Fruit fly (Drosophila melanogaster) Kc167 (cell line): Measurements from ENCODE around the gene CG45263.

Experiments used
- Myc ChIP-seq: fragments of >200 bp; optimal IDR thresholded peaks from 2 replicates; lab custom pipeline; 2017; ENCODE audit warnings: missing external identifiers
- Sin3A ChIP-seq: fragments of >200 bp; optimal IDR thresholded peaks from 2 replicates; lab custom pipeline; 2018; ENCODE audit warnings: missing external identifiers
- h ChIP-seq: fragments of >200 bp; optimal IDR thresholded peaks from 3 replicates; lab custom pipeline; 2018; ENCODE audit warnings: missing external identifiers
- insv ChIP-seq: fragments of >200 bp; optimal IDR thresholded peaks from 3 replicates; lab custom pipeline; 2018; ENCODE audit warnings: missing external identifiers
- psq ChIP-seq: fragments of >200 bp; optimal IDR thresholded peaks from 2 replicates; lab custom pipeline; 2017; ENCODE audit warnings: missing external identifiers
- ttk ChIP-seq: sonication (Bioruptor generic); optimal IDR thresholded peaks from 2 replicates; lab custom pipeline; 2017; ENCODE audit warnings: missing external identifiers

The CG45263 gene

dm6 chr3R:8347279-8347678 is 130.1 kb downstream of the CG45263 start, which contains the start of gene CG7352:
Gene CG7352, plus strand, starts transcription at chr3R:8347579.
- TF ChIP-seq psq (lab: Kevin White, UChicago), result no peak
- no peak for TF ChIP-seq Myc
- TF ChIP-seq insv (lab: Kevin White, UChicago), result no peak
- no peak for TF ChIP-seq h
- no peak for TF ChIP-seq Sin3A (lab: Kevin White, UChicago)
- TF ChIP-seq ttk (lab: Kevin White, UChicago), result no peak

- no peak for TF ChIP-seq Sin3A (lab: Kevin White, UChicago)
- TF ChIP-seq h, result no peak
- no peak for TF ChIP-seq psq (lab: Kevin White, UChicago)
- no peak for TF ChIP-seq ttk (lab: Kevin White, UChicago)
- TF ChIP-seq insv (lab: Kevin White, UChicago), result no peak
- no peak for TF ChIP-seq Myc
These were observed 133.2 kb downstream of the CG45263 start, which contains the start of gene DppIII for dm6 chr3R:8344174-8344573. Gene DppIII, plus strand, starts transcription at chr3R:8344400.

dm6 chr3R:8343251-8343744 is 134.1 kb downstream of the CG45263 start, which contains the start of the genes PNKP and COX7AL:
Gene PNKP, minus strand, starts transcription at chr3R:8343516.
Gene COX7AL, plus strand, starts transcription at chr3R:8343669.
- TF ChIP-seq h (no peak), insv (lab: Kevin White, UChicago) (no peak), psq (lab: Kevin White, UChicago) (no peak), Sin3A (lab: Kevin White, UChicago) (no peak), ttk (lab: Kevin White, UChicago) (no peak), Myc (no peak)

- no peak for TF ChIP-seq Myc
- TF ChIP-seq h, result no peak
- TF ChIP-seq insv (lab: Kevin White, UChicago), result no peak
- TF ChIP-seq psq (lab: Kevin White, UChicago), result no peak
- no peak for TF ChIP-seq Sin3A (lab: Kevin White, UChicago)
- TF ChIP-seq ttk (lab: Kevin White, UChicago), result no peak
These were observed 136.6 kb downstream of the CG45263 start, which contains the start of the genes COX7A and Arl2 for dm6 chr3R:8340675-8341275. Gene COX7A, minus strand, starts transcription at chr3R:8341043. Gene Arl2, plus strand, starts transcription at chr3R:8341100.

dm6 chr3R:8336012-8336567 is 141.3 kb downstream of the CG45263 start:
- TF ChIP-seq psq (lab: Kevin White, UChicago), result no peak
- no peak for TF ChIP-seq Myc
- TF ChIP-seq ttk (lab: Kevin White, UChicago), result no peak
- TF ChIP-seq h, result no peak
- TF ChIP-seq insv (lab: Kevin White, UChicago), result no peak
- no peak for TF ChIP-seq Sin3A (lab: Kevin White, UChicago)

- no peak for TF ChIP-seq insv (lab: Kevin White, UChicago)
- no peak for TF ChIP-seq h
- TF ChIP-seq Sin3A (lab: Kevin White, UChicago), result no peak
- TF ChIP-seq ttk (lab: Kevin White, UChicago), result no peak
- no peak for TF ChIP-seq Myc
- TF ChIP-seq psq (lab: Kevin White, UChicago), result no peak
These were observed 142.4 kb downstream of the CG45263 start for dm6 chr3R:8334982-8335381.

dm6 chr3R:8334471-8334783 is 143.0 kb downstream of the CG45263 start:
- TF ChIP-seq Myc, result no peak

- TF ChIP-seq psq (lab: Kevin White, UChicago) (no peak), Myc (no peak), Sin3A (lab: Kevin White, UChicago) (no peak), ttk (lab: Kevin White, UChicago) (no peak), insv (lab: Kevin White, UChicago) (no peak)
These were observed 143.5 kb downstream of the CG45263 start, which contains the start of gene Poxm for dm6 chr3R:8333768-8334470. Gene Poxm, minus strand, starts transcription at chr3R:8333792.

- TF ChIP-seq ttk (lab: Kevin White, UChicago) (no peak), Myc (no peak), psq (lab: Kevin White, UChicago) (no peak), insv (lab: Kevin White, UChicago) (no peak), Sin3A (lab: Kevin White, UChicago) (no peak), h (no peak)
These were observed 147.8 kb downstream of the CG45263 start for dm6 chr3R:8329628-8330027.

dm6 chr3R:8327967-8328789 is 149.2 kb downstream of the CG45263 start:
- no peak for TF ChIP-seq h
- no peak for TF ChIP-seq Myc
- no peak for TF ChIP-seq Sin3A (lab: Kevin White, UChicago)
- no peak for TF ChIP-seq psq (lab: Kevin White, UChicago)

dm6 chr3R:8326884-8327283 is 150.5 kb downstream of the CG45263 start:
- no peak for TF ChIP-seq psq (lab: Kevin White, UChicago)
- no peak for TF ChIP-seq Sin3A (lab: Kevin White, UChicago)
- TF ChIP-seq insv (lab: Kevin White, UChicago), result no peak
- TF ChIP-seq h, result no peak
